Worm (Caenorhabditis elegans): ENCODE data around the gene C29H12.2.

Gene C29H12.2

ce11 chrII:6169156-6169555 lies 45.5 kb downstream of the C29H12.2 start, which contains the start of gene hst-3.1:
Gene hst-3.1, minus strand, starts transcription at chrII:6169256.
- TF ChIP-seq scrt-1 (GFP tag; IDR thresholded peaks at IDR 0.05) (no peak), ets-7 (tag; optimal IDR thresholded peaks at IDR 0.05) (no peak), ama-1 (optimal IDR thresholded peaks at IDR 0.05) (no peak), aly-1 (tag; optimal IDR thresholded peaks at IDR 0.05) (no peak), B0310.2 (tag; optimal IDR thresholded peaks at IDR 0.05) (no peak), flt-1 (GFP tag; IDR thresholded peaks at IDR 0.05) (no peak), sea-1 (GFP tag; conservative IDR thresholded peaks at IDR 0.05) (no peak), hnd-1 (tag; optimal IDR thresholded peaks at IDR 0.05) (no peak), F13C5.2 (tag; optimal IDR thresholded peaks at IDR 0.05) (no peak), hmbx-1 (tag; optimal IDR thresholded peaks at IDR 0.05) (no peak), ceh-13 (GFP tag; optimal IDR thresholded peaks at IDR 0.05) (no peak), tra-4 (tag; optimal IDR thresholded peaks at IDR 0.05) (no peak), ceh-36 (tag; optimal IDR thresholded peaks at IDR 0.05) (no peak), tbx-37 (GFP tag; conservative IDR thresholded peaks at IDR 0.05) (no peak), pes-1 (GFP tag; IDR thresholded peaks at IDR 0.05) (no peak), tbx-11 (GFP tag; IDR thresholded peaks at IDR 0.05) (no peak), hmg-4 (GFP tag; optimal IDR thresholded peaks at IDR 0.05) (no peak)

- TF ChIP-seq hmbx-1 (tag; optimal IDR thresholded peaks at IDR 0.05) (no peak), ama-1 (optimal IDR thresholded peaks at IDR 0.05) (no peak), F13C5.2 (tag; optimal IDR thresholded peaks at IDR 0.05) (no peak), tbx-37 (GFP tag; conservative IDR thresholded peaks at IDR 0.05) (no peak), sea-1 (GFP tag; conservative IDR thresholded peaks at IDR 0.05) (no peak), scrt-1 (GFP tag; IDR thresholded peaks at IDR 0.05) (no peak), B0310.2 (tag; optimal IDR thresholded peaks at IDR 0.05) (no peak), ceh-13 (GFP tag; optimal IDR thresholded peaks at IDR 0.05) (no peak), tra-4 (tag; optimal IDR thresholded peaks at IDR 0.05) (no peak), ceh-36 (tag; optimal IDR thresholded peaks at IDR 0.05) (no peak), flt-1 (GFP tag; IDR thresholded peaks at IDR 0.05) (no peak), ets-7 (tag; optimal IDR thresholded peaks at IDR 0.05) (no peak), tbx-11 (GFP tag; IDR thresholded peaks at IDR 0.05) (no peak), pes-1 (GFP tag; IDR thresholded peaks at IDR 0.05) (no peak), hnd-1 (tag; optimal IDR thresholded peaks at IDR 0.05) (no peak), hmg-4 (GFP tag; optimal IDR thresholded peaks at IDR 0.05) (no peak), aly-1 (tag; optimal IDR thresholded peaks at IDR 0.05) (no peak)
Measured at ce11 chrII:6170236-6170635, 46.6 kb downstream of the C29H12.2 start.

DNA sequence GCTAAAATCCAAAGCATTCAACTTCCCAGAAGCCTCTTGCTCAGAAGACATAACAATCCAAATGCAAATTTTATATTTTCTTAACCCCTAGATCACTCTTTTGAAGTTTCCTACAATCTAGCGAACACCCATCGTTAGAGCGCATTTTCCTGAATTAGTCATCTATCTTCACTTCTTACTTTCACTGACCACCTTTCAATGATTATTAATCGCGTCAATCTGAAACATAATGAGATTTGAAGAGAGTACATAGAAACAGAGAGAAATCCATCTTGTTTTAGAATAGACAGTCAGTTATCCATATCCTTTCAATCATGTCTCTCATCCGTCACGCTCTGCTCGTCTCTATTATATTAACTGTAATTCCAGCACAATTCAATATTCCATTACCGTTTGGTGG lies 47.6 kb downstream of the C29H12.2 start, which contains the start of gene F40H3.3:
TSS of gene F40H3.3 (plus strand) at position 280 of the 400 bp plus-strand sequence.
- TF ChIP-seq ets-7 (tag; optimal IDR thresholded peaks at IDR 0.05): no peak
- no peak for TF ChIP-seq hnd-1 (tag; optimal IDR thresholded peaks at IDR 0.05)
- no peak for TF ChIP-seq sea-1 (GFP tag; conservative IDR thresholded peaks at IDR 0.05)
- TF ChIP-seq ceh-13 (GFP tag; optimal IDR thresholded peaks at IDR 0.05): no peak
- TF ChIP-seq hmg-4 (GFP tag; optimal IDR thresholded peaks at IDR 0.05): no peak
- TF ChIP-seq hmbx-1 (tag; optimal IDR thresholded peaks at IDR 0.05): no peak
- TF ChIP-seq F13C5.2 (tag; optimal IDR thresholded peaks at IDR 0.05): no peak
- no peak for TF ChIP-seq ama-1 (optimal IDR thresholded peaks at IDR 0.05)
- TF ChIP-seq flt-1 (GFP tag; IDR thresholded peaks at IDR 0.05): no peak
- no peak for TF ChIP-seq ceh-36 (tag; optimal IDR thresholded peaks at IDR 0.05)
- TF ChIP-seq aly-1 (tag; optimal IDR thresholded peaks at IDR 0.05): no peak
- TF ChIP-seq tbx-37 (GFP tag; conservative IDR thresholded peaks at IDR 0.05): no peak
- no peak for TF ChIP-seq tbx-11 (GFP tag; IDR thresholded peaks at IDR 0.05)
- no peak for TF ChIP-seq scrt-1 (GFP tag; IDR thresholded peaks at IDR 0.05)
- no peak for TF ChIP-seq tra-4 (tag; optimal IDR thresholded peaks at IDR 0.05)
- no peak for TF ChIP-seq pes-1 (GFP tag; IDR thresholded peaks at IDR 0.05)

- TF ChIP-seq flt-1 (GFP tag; IDR thresholded peaks at IDR 0.05) (no peak), ceh-13 (GFP tag; optimal IDR thresholded peaks at IDR 0.05) (no peak), scrt-1 (GFP tag; IDR thresholded peaks at IDR 0.05) (no peak), ets-7 (tag; optimal IDR thresholded peaks at IDR 0.05) (no peak), ama-1 (optimal IDR thresholded peaks at IDR 0.05) (no peak), tra-4 (tag; optimal IDR thresholded peaks at IDR 0.05) (no peak), aly-1 (tag; optimal IDR thresholded peaks at IDR 0.05) (no peak), hnd-1 (tag; optimal IDR thresholded peaks at IDR 0.05) (no peak)
Measured at ce11 chrII:6173400-6173799, 49.8 kb downstream of the C29H12.2 start, which contains the start of gene F40H3.2. Gene F40H3.2, plus strand, starts transcription at chrII:6173649.

DNA sequence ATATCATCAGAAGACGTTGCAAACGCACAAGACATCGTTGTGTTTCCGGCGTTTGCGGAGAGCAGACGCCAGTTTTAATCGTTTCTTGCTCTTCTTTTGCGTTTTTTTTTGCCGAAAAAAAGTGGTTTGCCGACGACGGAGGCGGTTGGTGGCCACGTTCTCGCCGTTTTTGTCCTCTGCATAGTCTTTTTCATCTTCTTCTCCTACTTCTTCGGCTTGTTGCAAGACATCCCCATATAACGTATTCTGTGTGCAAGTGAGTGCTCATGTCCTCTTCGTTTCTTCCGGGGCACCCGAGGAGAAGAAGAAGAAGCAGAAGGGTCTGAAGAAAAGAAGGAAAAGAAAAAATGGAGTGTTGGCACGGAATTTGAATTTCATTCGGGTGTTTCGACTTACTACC lies 51.4 kb downstream of the C29H12.2 start:
- TF ChIP-seq flt-1 (GFP tag; IDR thresholded peaks at IDR 0.05): no peak
- TF ChIP-seq tbx-37 (GFP tag; conservative IDR thresholded peaks at IDR 0.05): no peak
- TF ChIP-seq ama-1 (optimal IDR thresholded peaks at IDR 0.05): no peak
- TF ChIP-seq ceh-13 (GFP tag; optimal IDR thresholded peaks at IDR 0.05): no peak
- TF ChIP-seq ets-7 (tag; optimal IDR thresholded peaks at IDR 0.05): no peak
- no peak for TF ChIP-seq aly-1 (tag; optimal IDR thresholded peaks at IDR 0.05)
- no peak for TF ChIP-seq ceh-36 (tag; optimal IDR thresholded peaks at IDR 0.05)
- TF ChIP-seq hmbx-1 (tag; optimal IDR thresholded peaks at IDR 0.05): no peak
- no peak for TF ChIP-seq pes-1 (GFP tag; IDR thresholded peaks at IDR 0.05)
- TF ChIP-seq hnd-1 (tag; optimal IDR thresholded peaks at IDR 0.05): no peak
- TF ChIP-seq sea-1 (GFP tag; conservative IDR thresholded peaks at IDR 0.05): no peak
- no peak for TF ChIP-seq hmg-4 (GFP tag; optimal IDR thresholded peaks at IDR 0.05)
